Fruit fly (Drosophila melanogaster): ENCODE data around the gene Mkrn1.

The Mkrn1 gene

DNA sequence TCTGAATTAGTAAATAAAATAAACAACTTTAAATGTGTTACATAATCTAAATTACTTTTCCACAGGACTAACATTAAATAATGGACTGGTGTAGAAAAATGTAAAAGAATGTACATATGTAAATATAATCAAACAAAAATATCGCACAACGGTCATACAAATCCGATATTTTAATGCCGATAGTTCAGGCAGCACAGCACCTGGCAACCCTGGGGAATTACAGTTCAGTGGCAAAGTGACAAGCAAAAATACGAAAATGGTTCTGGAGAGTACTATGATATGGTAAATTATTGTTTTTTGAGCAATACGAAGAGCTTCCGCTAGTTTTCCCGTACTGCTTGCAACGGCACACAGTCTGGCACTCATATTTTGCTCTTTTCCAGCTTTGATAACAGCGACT is 3.3 kb upstream of the Mkrn1 start, which contains the start of gene Rpn10 (continued):
- no peak for TF ChIP-seq CG17359 (tag; optimal IDR thresholded peaks at IDR 0.05)
- TF ChIP-seq HmgD (GFP tag; optimal IDR thresholded peaks at IDR 0.05): peak; percentile 46
- TF ChIP-seq zen (tag; optimal IDR thresholded peaks at IDR 0.05): peak; percentile 45
- TF ChIP-seq CG2120 (GFP tag; optimal IDR thresholded peaks at IDR 0.05): peak; percentile 54
- no peak for TF ChIP-seq tup (GFP tag; optimal IDR thresholded peaks at IDR 0.05)
- peak in 1 of 2 experiments; percentile 28 for TF ChIP-seq dpn (GFP tag; optimal IDR thresholded peaks at IDR 0.05)
- no peak for TF ChIP-seq Optix (GFP tag; IDR thresholded peaks at IDR 0.05)
- TF ChIP-seq bab2 (GFP tag; optimal IDR thresholded peaks at IDR 0.05): no peak
- no peak for TF ChIP-seq CG31441 (GFP tag; IDR thresholded peaks at IDR 0.05)
- no peak for TF ChIP-seq Atf6 (GFP tag; IDR thresholded peaks at IDR 0.05)
- TF ChIP-seq CHES-1-like (GFP tag; optimal IDR thresholded peaks at IDR 0.05): peak; percentile 44
- no peak for TF ChIP-seq CG3281 (GFP tag; optimal IDR thresholded peaks at IDR 0.05)
- TF ChIP-seq aop (GFP tag; IDR thresholded peaks at IDR 0.05): no peak
- no peak for TF ChIP-seq ATbp (GFP tag; optimal IDR thresholded peaks at IDR 0.05)
- peak; percentile 13 for TF ChIP-seq Fer1 (GFP tag; optimal IDR thresholded peaks at IDR 0.05)
- peak; percentile 17 for TF ChIP-seq dmrt11E (tag; optimal IDR thresholded peaks at IDR 0.05)
- TF ChIP-seq croc (GFP tag; conservative IDR thresholded peaks at IDR 0.05): no peak
- TF ChIP-seq Bteb2 (GFP tag; optimal IDR thresholded peaks at IDR 0.05): no peak
- TF ChIP-seq az2 (GFP tag; optimal IDR thresholded peaks at IDR 0.05): peak; percentile 6
- TF ChIP-seq CG13894 (tag; optimal IDR thresholded peaks at IDR 0.05): peak; percentile 78
- no peak for TF ChIP-seq CG6765 (GFP tag; optimal IDR thresholded peaks at IDR 0.05)
- TF ChIP-seq pros (GFP tag; optimal IDR thresholded peaks at IDR 0.05): no peak
- TF ChIP-seq CG18619 (GFP tag; optimal IDR thresholded peaks at IDR 0.05): no peak
- TF ChIP-seq en (GFP tag; optimal IDR thresholded peaks at IDR 0.05): no peak
- TF ChIP-seq CG11456 (GFP tag; IDR thresholded peaks at IDR 0.05): no peak
- TF ChIP-seq C15 (GFP tag; IDR thresholded peaks at IDR 0.05): no peak
- TF ChIP-seq B-H1 (GFP tag; IDR thresholded peaks at IDR 0.05): no peak
- TF ChIP-seq CG12155 (GFP tag; optimal IDR thresholded peaks at IDR 0.05): peak; percentile 42
- no peak for TF ChIP-seq Dek (tag; optimal IDR thresholded peaks at IDR 0.05)
- no peak for TF ChIP-seq gsb (GFP tag; IDR thresholded peaks at IDR 0.05)
- no peak for TF ChIP-seq psq (GFP tag; optimal IDR thresholded peaks at IDR 0.05)
- TF ChIP-seq CG3407 (GFP tag; optimal IDR thresholded peaks at IDR 0.05): no peak
- TF ChIP-seq Atf3 (GFP tag; optimal IDR thresholded peaks at IDR 0.05): no peak
- peak; percentile 94 for TF ChIP-seq tna (GFP tag; IDR thresholded peaks at IDR 0.05; ENCODE audit: partially characterized antibody)
- TF ChIP-seq CG7357 (GFP tag; IDR thresholded peaks at IDR 0.05): no peak
- no peak for TF ChIP-seq Lpt (GFP tag; optimal IDR thresholded peaks at IDR 0.05)
- TF ChIP-seq CG17385 (GFP tag; optimal IDR thresholded peaks at IDR 0.05): no peak
- peak; percentile 80 for TF ChIP-seq CG3847 (GFP tag; IDR thresholded peaks at IDR 0.05)
- peak; percentile 73 for TF ChIP-seq CG33213 (GFP tag; optimal IDR thresholded peaks at IDR 0.05)
- no peak for TF ChIP-seq Xrp1 (GFP tag; IDR thresholded peaks at IDR 0.05)
- TF ChIP-seq Poxn (GFP tag; IDR thresholded peaks at IDR 0.05): no peak
- TF ChIP-seq hth (optimal IDR thresholded peaks at IDR 0.05): no peak
- TF ChIP-seq TFAM (GFP tag; optimal IDR thresholded peaks at IDR 0.05): no peak
- TF ChIP-seq Myb (GFP tag; optimal IDR thresholded peaks at IDR 0.05): peak; percentile 82
- TF ChIP-seq CG3995 (GFP tag; optimal IDR thresholded peaks at IDR 0.05): peak; percentile 43
- TF ChIP-seq CG10543 (GFP tag; optimal IDR thresholded peaks at IDR 0.05): no peak
- no peak for TF ChIP-seq btn (GFP tag; optimal IDR thresholded peaks at IDR 0.05)
- no peak for TF ChIP-seq kah (GFP tag; optimal IDR thresholded peaks at IDR 0.05)
- no peak for TF ChIP-seq Asciz (GFP tag; optimal IDR thresholded peaks at IDR 0.05)
- TF ChIP-seq CG12391 (tag; optimal IDR thresholded peaks at IDR 0.05): peak; percentile 57
- TF ChIP-seq CG14667 (GFP tag; IDR thresholded peaks at IDR 0.05): no peak
- no peak for TF ChIP-seq gcm (GFP tag; optimal IDR thresholded peaks at IDR 0.05)
- TF ChIP-seq Hmr (GFP tag; optimal IDR thresholded peaks at IDR 0.05): no peak

All from whole organism, embryonic.